Worm (Caenorhabditis elegans) whole organism, L4 larva: Measurements from ENCODE around the gene srbc-42.

Experiments used
- D1046.2 ChIP-seq: fragments of 200-800 bp; sonication (Bioruptor generic); IDR thresholded peaks from 2 replicates; pipeline ENCODE4 v1.3.6; 2022; ENCODE audit warnings: missing genetic modification characterization, missing compliant biosample characterization
- F26F4.8 ChIP-seq: fragments of 200-800 bp; sonication (Bioruptor generic); conservative IDR thresholded peaks from 2 replicates; pipeline ENCODE4 v1.3.6; 2022; ENCODE audit warnings: missing genetic modification characterization, missing compliant biosample characterization
- F44E2.7 ChIP-seq: fragments of 200-800 bp; sonication (Bioruptor generic); IDR thresholded peaks from 2 replicates; pipeline ENCODE4 v2.1.2; 2022; ENCODE audit warnings: missing genetic modification characterization, missing compliant biosample characterization
- F49E8.2 ChIP-seq: sonication (generic microtip); optimal IDR thresholded peaks from 2 replicates; lab custom pipeline; 2016; ENCODE audit warnings: missing compliant biosample characterization, mild to moderate bottlenecking, missing genetic modification characterization, borderline replicate concordance
- T20F7.1 ChIP-seq: fragments of 200-800 bp; sonication (Bioruptor generic); optimal IDR thresholded peaks from 2 replicates; lab custom pipeline; 2018; ENCODE audit warnings: mild to moderate bottlenecking, missing genetic modification characterization, missing compliant biosample characterization
- T26A8.4 ChIP-seq: fragments of 200-800 bp; sonication (Bioruptor generic); IDR thresholded peaks from 2 replicates; pipeline ENCODE4 v1.3.6; 2022; ENCODE audit warnings: missing genetic modification characterization, missing compliant biosample characterization
- Y75B8A.6 ChIP-seq: fragments of 200-800 bp; sonication (Bioruptor generic); IDR thresholded peaks from 2 replicates; pipeline ENCODE4 v1.3.6; 2022; ENCODE audit warnings: missing genetic modification reagents, missing genetic modification characterization, missing compliant biosample characterization
- ZK337.2 ChIP-seq: fragments of 200-800 bp; sonication (Bioruptor generic); IDR thresholded peaks from 2 replicates; pipeline ENCODE4 v1.3.6; 2022; ENCODE audit warnings: missing genetic modification reagents, missing genetic modification characterization, missing compliant biosample characterization
- aha-1 ChIP-seq: fragments of 150-350 bp; peaks from one replicate; lab custom pipeline; 2014; ENCODE audit warnings: missing biosample characterization, missing genetic modification characterization
- ama-1 ChIP-seq: fragments of 150-350 bp; optimal IDR thresholded peaks from 2 replicates; lab custom pipeline; 2014; ENCODE audit warnings: inconsistent platforms, mixed read lengths
- ceh-28 ChIP-seq: fragments of 150-350 bp; optimal IDR thresholded peaks from 2 replicates; lab custom pipeline; 2014; ENCODE audit warnings: missing biosample characterization, missing genetic modification reagents, missing genetic modification characterization
- ctbp-1 ChIP-seq: fragments of 200-800 bp; sonication (Bioruptor generic); IDR thresholded peaks from 2 replicates; pipeline ENCODE4 v1.3.6; 2022; ENCODE audit warnings: missing genetic modification reagents, missing genetic modification characterization, missing compliant biosample characterization
- daf-8 ChIP-seq: fragments of 200-800 bp; sonication (Bioruptor generic); IDR thresholded peaks from 2 replicates; pipeline ENCODE4 v1.3.6; 2022; ENCODE audit warnings: missing genetic modification characterization, missing compliant biosample characterization
- dmd-9 ChIP-seq: fragments of 200-800 bp; sonication (Bioruptor generic); IDR thresholded peaks from 2 replicates; pipeline ENCODE4 v1.3.6; 2022; ENCODE audit warnings: missing genetic modification reagents, missing genetic modification characterization, missing compliant biosample characterization
- egl-43 ChIP-seq: fragments of 200-800 bp; sonication (Bioruptor generic); IDR thresholded peaks from 2 replicates; pipeline ENCODE4 v1.3.6; 2022; ENCODE audit warnings: missing genetic modification reagents, missing genetic modification characterization, missing compliant biosample characterization
- hif-1 ChIP-seq, 2 experiments: sonication (generic microtip); optimal IDR thresholded peaks; 2 replicates each; lab custom pipeline; 2016 to 2017; ENCODE audit warnings: missing compliant biosample characterization in 2 of 2, missing genetic modification characterization in 2 of 2, missing genetic modification reagents in 2 of 2, missing genotype in 2 of 2, mild to moderate bottlenecking in 1 of 2
- hlh-11 ChIP-seq: fragments of 200-800 bp; sonication (Bioruptor generic); optimal IDR thresholded peaks from 2 replicates; lab custom pipeline; 2018; ENCODE audit warnings: mild to moderate bottlenecking, missing genetic modification characterization, missing compliant biosample characterization
- hmg-1.1 ChIP-seq: fragments of 200-800 bp; sonication (Bioruptor generic); IDR thresholded peaks from 2 replicates; pipeline ENCODE4 v1.3.6; 2022; ENCODE audit warnings: missing genetic modification reagents, missing genetic modification characterization, missing compliant biosample characterization
- lin-1 ChIP-seq: fragments of 200-800 bp; sonication (Bioruptor generic); IDR thresholded peaks from 2 replicates; pipeline ENCODE4 v1.3.6; 2022; ENCODE audit warnings: missing genetic modification reagents, missing genetic modification characterization, missing compliant biosample characterization
- lin-29 ChIP-seq: fragments of 200-800 bp; sonication (Bioruptor generic); IDR thresholded peaks from 2 replicates; pipeline ENCODE4 v1.3.6; 2022; ENCODE audit warnings: missing genetic modification reagents, missing genetic modification characterization, missing compliant biosample characterization
- lin-38 ChIP-seq: fragments of 200-800 bp; sonication (Bioruptor generic); IDR thresholded peaks from 2 replicates; pipeline ENCODE4 v1.3.6; 2022; ENCODE audit warnings: missing genetic modification reagents, missing genetic modification characterization, missing compliant biosample characterization
- lin-39 ChIP-seq: fragments of 150-350 bp; optimal IDR thresholded peaks from 2 replicates; lab custom pipeline; 2014; ENCODE audit warnings: missing biosample characterization, missing genetic modification reagents, missing genetic modification characterization
- lir-3 ChIP-seq: sonication (generic microtip); optimal IDR thresholded peaks from 2 replicates; lab custom pipeline; 2016; ENCODE audit warnings: mild to moderate bottlenecking, missing genetic modification characterization, missing compliant biosample characterization
- madf-9 ChIP-seq: fragments of 200-800 bp; sonication (Bioruptor generic); conservative IDR thresholded peaks from 2 replicates; pipeline ENCODE4 v1.3.6; 2022; ENCODE audit warnings: missing genetic modification reagents, missing genetic modification characterization, missing compliant biosample characterization
- mes-2 ChIP-seq: sonication (generic microtip); optimal IDR thresholded peaks from 2 replicates; lab custom pipeline; 2016; ENCODE audit warnings: missing genotype, mild to moderate bottlenecking, missing genetic modification characterization, missing compliant biosample characterization; ENCODE audit not compliant: poor library complexity, severe bottlenecking
- mxl-2 ChIP-seq: fragments of 200-800 bp; sonication (Bioruptor generic); conservative IDR thresholded peaks from 2 replicates; pipeline ENCODE4 v1.3.6; 2022; ENCODE audit warnings: missing genetic modification reagents, missing genetic modification characterization, missing compliant biosample characterization
- nhr-102 ChIP-seq: sonication (generic microtip); optimal IDR thresholded peaks from 2 replicates; lab custom pipeline; 2016; ENCODE audit warnings: mild to moderate bottlenecking, missing genetic modification characterization, moderate library complexity, missing compliant biosample characterization
- nhr-11 ChIP-seq: fragments of 150-350 bp; optimal IDR thresholded peaks from 2 replicates; lab custom pipeline; 2014; ENCODE audit warnings: missing biosample characterization, missing genetic modification characterization
- nhr-41 ChIP-seq: fragments of 200-800 bp; sonication (Bioruptor generic); IDR thresholded peaks from 2 replicates; pipeline ENCODE4 v1.3.6; 2022; ENCODE audit warnings: missing genetic modification reagents, missing genetic modification characterization, missing compliant biosample characterization
- nhr-48 ChIP-seq: sonication (generic microtip); optimal IDR thresholded peaks from 2 replicates; lab custom pipeline; 2016; ENCODE audit warnings: mild to moderate bottlenecking, missing genetic modification characterization, missing compliant biosample characterization
- nhr-76 ChIP-seq: fragments of 150-350 bp; optimal IDR thresholded peaks from 2 replicates; lab custom pipeline; 2014; ENCODE audit warnings: missing biosample characterization, missing genetic modification characterization
- pqm-1 ChIP-seq: sonication (generic microtip); optimal IDR thresholded peaks from 2 replicates; lab custom pipeline; 2017; ENCODE audit warnings: missing biosample characterization, missing genetic modification characterization
- sdz-12 ChIP-seq: fragments of 200-800 bp; sonication (Bioruptor generic); optimal IDR thresholded peaks from 2 replicates; lab custom pipeline; 2018; ENCODE audit warnings: mild to moderate bottlenecking, missing genetic modification characterization, missing compliant biosample characterization
- set-16 ChIP-seq: fragments of 200-800 bp; sonication (Bioruptor generic); IDR thresholded peaks from 2 replicates; pipeline ENCODE4 v1.3.6; 2022; ENCODE audit warnings: missing genetic modification reagents, missing genetic modification characterization, missing compliant biosample characterization
- snpc-1.2 ChIP-seq: fragments of 200-800 bp; sonication (Bioruptor generic); IDR thresholded peaks from 2 replicates; pipeline ENCODE4 v1.3.6; 2022; ENCODE audit warnings: missing genetic modification reagents, missing genetic modification characterization, missing compliant biosample characterization
- spr-1 ChIP-seq: sonication (generic microtip); optimal IDR thresholded peaks from 2 replicates; lab custom pipeline; 2016; ENCODE audit warnings: mild to moderate bottlenecking, missing genetic modification characterization, missing compliant biosample characterization
- unc-62 ChIP-seq, 3 experiments: fragments of 150-350 bp in 1 of 3; sonication (generic microtip); optimal IDR thresholded peaks in 2 of 3; peaks in 1 of 3; 1 replicate in 1 of 3; 2 replicates in 2 of 3; lab custom pipeline; 2014 to 2017; ENCODE audit warnings: missing biosample characterization in 3 of 3, missing genetic modification characterization in 3 of 3, missing genetic modification reagents in 3 of 3, missing genotype in 1 of 3
- zag-1 ChIP-seq: fragments of 150-350 bp; optimal IDR thresholded peaks from 2 replicates; lab custom pipeline; 2014; ENCODE audit warnings: missing biosample characterization, missing genetic modification characterization
- zfp-2 ChIP-seq: sonication (generic microtip); optimal IDR thresholded peaks from 2 replicates; lab custom pipeline; 2016; ENCODE audit warnings: mild to moderate bottlenecking, missing genetic modification characterization, missing compliant biosample characterization
- ztf-7 ChIP-seq: fragments of 150-350 bp; optimal IDR thresholded peaks from 2 replicates; lab custom pipeline; 2014; ENCODE audit warnings: missing biosample characterization, missing genetic modification characterization

The srbc-42 gene

DNA sequence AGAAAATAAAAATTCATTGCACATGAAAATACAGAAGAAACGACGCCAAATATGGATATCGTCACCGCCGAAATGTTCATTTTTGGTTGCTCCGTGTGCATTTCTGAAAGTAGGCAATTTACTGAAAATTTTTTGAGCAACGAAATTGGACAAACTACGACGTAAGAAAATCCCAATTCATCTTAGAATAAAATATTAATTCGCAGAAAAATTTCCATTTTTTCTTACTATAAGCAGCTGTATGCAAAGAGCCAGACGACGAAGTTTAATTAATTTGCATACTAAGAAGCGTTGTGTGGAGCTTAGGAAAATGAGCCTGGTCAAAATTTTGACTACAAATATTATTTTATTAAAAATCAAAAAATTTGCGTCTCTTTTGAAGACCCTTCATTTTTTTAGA, 24.3 kb downstream of the srbc-42 start, which contains the start of gene srbc-19:
Gene srbc-19, minus strand, starts transcription at position 101 of the 400 bp plus-strand sequence.
- TF ChIP-seq lin-38 (GFP tag; lab: Robert Waterston, UW) (no peak), T26A8.4 (GFP tag; lab: Robert Waterston, UW) (no peak), lir-3 (tag; lab: Kevin White, UChicago) (no peak), lin-39 (no peak)

DNA sequence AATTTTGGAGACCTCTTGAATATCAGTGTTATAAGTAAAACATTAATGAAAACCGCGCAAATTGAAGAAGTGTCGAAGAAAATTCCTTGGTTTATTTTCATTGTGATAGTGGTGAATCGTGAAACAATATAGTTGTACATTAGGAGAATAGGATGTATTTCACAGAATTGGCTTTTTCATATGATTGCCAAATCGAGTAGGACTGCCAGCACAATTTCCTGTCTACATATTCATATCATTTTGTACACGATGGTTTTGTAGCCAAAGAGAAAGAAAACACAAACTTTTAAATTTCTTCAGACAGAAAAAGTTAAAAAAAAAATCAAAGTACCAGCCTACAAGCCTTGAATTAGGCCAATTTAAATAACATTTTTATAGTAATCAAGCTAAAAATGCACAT, 27.3 kb downstream of the srbc-42 start, which contains the start of gene str-255:
Gene str-255, minus strand, starts transcription at position 101 of the 400 bp plus-strand sequence.
- TF ChIP-seq nhr-11 (tag; lab: Kevin White, UChicago) = no peak
- TF ChIP-seq zag-1 = no peak
- no peak for TF ChIP-seq hlh-11 (tag; lab: Kevin White, UChicago)
- TF ChIP-seq lir-3 (tag; lab: Kevin White, UChicago) = no peak
- TF ChIP-seq lin-1 = no peak
- no peak for TF ChIP-seq lin-29
- TF ChIP-seq nhr-48 (tag; lab: Kevin White, UChicago) = no peak
- no peak for TF ChIP-seq ZK337.2 (GFP tag; lab: Robert Waterston, UW)
- TF ChIP-seq F44E2.7 = no peak
- no peak for TF ChIP-seq mxl-2 (GFP tag; lab: Robert Waterston, UW)
- TF ChIP-seq dmd-9 (GFP tag; lab: Robert Waterston, UW) = no peak
- no peak for TF ChIP-seq hmg-1.1
- TF ChIP-seq, all 104 proteins: peak for 0

DNA sequence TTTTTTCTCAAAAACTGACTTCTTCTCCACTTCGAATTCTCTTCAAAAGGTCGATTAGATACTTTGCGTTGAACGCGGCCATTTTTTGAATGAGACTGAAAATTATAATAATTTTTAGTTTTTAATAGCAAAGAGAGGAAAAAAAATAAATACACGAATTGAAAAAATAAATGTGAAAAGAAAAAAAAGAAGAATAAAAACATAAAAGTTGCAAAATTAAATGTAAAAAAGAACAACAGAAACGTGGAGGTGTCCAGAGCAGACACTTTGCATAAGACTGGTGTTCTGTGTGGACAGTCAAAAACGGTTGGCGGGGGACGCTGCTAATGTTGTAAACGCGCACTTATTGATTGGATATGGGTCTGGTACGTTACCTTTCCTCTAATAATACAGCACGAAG, 31.7 kb downstream of the srbc-42 start, which contains the start of gene C45H4.14:
Gene C45H4.14, minus strand, starts transcription at position 101 of the 400 bp plus-strand sequence.
- TF ChIP-seq nhr-41 (no peak), ama-1 (lab: Kevin White, UChicago) (no peak), zfp-2 (tag; lab: Kevin White, UChicago) (no peak), Y75B8A.6 (GFP tag; lab: Robert Waterston, UW) (no peak), F49E8.2 (tag; lab: Kevin White, UChicago) (no peak), nhr-76 (tag; lab: Kevin White, UChicago) (no peak)

DNA sequence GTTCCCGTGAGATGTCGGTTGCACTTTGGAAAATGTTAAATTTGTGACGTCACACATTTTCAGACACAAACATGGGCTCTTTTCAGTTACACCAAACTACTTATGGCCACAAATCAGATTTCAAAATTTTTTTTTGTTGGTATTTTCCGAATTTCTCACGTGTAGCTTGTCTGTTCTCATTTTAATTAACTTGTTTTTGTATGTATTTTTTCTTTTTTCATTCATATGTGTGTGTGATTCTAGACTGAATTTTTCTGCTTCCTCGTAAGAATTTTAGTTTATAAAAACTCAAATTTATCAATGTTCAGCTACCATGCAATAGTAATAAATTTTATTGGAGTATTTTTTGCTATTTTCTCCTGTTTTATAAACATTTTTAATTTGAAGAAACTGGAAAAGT, 34.2 kb downstream of the srbc-42 start, which contains the start of gene srbc-22:
Gene srbc-22, plus strand, starts transcription at position 301 of the 400 bp plus-strand sequence.
- TF ChIP-seq ceh-28 (tag; lab: Kevin White, UChicago) = no peak
- no peak for TF ChIP-seq ama-1 (lab: Kevin White, UChicago)
- TF ChIP-seq F26F4.8 (GFP tag; lab: Robert Waterston, UW) = no peak
- no peak for TF ChIP-seq D1046.2 (GFP tag; lab: Robert Waterston, UW)
- TF ChIP-seq aha-1 (tag; lab: Kevin White, UChicago) = no peak
- no peak for TF ChIP-seq pqm-1
- no peak for TF ChIP-seq daf-8 (GFP tag; lab: Robert Waterston, UW)
- no peak for TF ChIP-seq sdz-12 (GFP tag; lab: Kevin White, UChicago)
- TF ChIP-seq nhr-11 (tag; lab: Kevin White, UChicago) = no peak
- no peak for TF ChIP-seq nhr-102 (tag; lab: Kevin White, UChicago)
- no peak for TF ChIP-seq ztf-7 (tag; lab: Kevin White, UChicago)
- no peak for TF ChIP-seq dmd-9 (GFP tag; lab: Robert Waterston, UW)
- no peak for TF ChIP-seq mes-2 (tag; lab: Kevin White, UChicago)
- TF ChIP-seq unc-62 (GFP tag; optimal IDR thresholded peaks at IDR 0.05 in 1 of 2; lab: Kevin White, UChicago) = no peak
- TF ChIP-seq unc-62 (tag; optimal IDR thresholded peaks at IDR 0.05; lab: Kevin White, UChicago) = no peak

DNA sequence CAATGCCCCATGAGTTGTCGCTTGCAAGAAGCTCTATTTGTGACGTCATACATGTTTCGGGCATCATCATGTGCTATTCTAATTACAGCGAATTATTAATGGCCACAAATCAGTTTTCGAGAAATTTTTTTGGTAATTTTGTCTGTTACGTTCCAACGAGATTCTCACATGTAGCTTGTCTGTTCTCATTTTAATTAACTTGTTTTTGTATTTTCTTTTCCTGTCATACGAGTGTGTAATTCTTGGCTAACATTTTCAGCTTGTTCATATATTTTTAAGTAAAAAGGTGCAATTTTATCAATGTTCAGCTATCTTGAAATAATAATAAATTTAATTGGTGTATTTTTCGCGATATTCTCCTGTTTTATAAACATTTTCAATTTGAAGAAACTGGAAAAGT, 35.8 kb downstream of the srbc-42 start, which contains the start of gene srbc-21:
Gene srbc-21, plus strand, starts transcription at position 301 of the 400 bp plus-strand sequence.
- TF ChIP-seq snpc-1.2 (GFP tag; lab: Robert Waterston, UW) = no peak
- TF ChIP-seq egl-43 (GFP tag; lab: Robert Waterston, UW) = no peak
- TF ChIP-seq hif-1 (tag; optimal IDR thresholded peaks at IDR 0.05; lab: Kevin White, UChicago) = no peak
- no peak for TF ChIP-seq ctbp-1
- no peak for TF ChIP-seq T20F7.1 (GFP tag; lab: Kevin White, UChicago)
- TF ChIP-seq madf-9 (GFP tag; lab: Robert Waterston, UW) = no peak
- no peak for TF ChIP-seq nhr-11 (tag; lab: Kevin White, UChicago)
- no peak for TF ChIP-seq T26A8.4 (GFP tag; lab: Robert Waterston, UW)
- TF ChIP-seq nhr-76 (tag; lab: Kevin White, UChicago) = no peak
- TF ChIP-seq spr-1 = no peak
- no peak for TF ChIP-seq set-16 (GFP tag; lab: Robert Waterston, UW)
